Worm (Caenorhabditis elegans) whole organism, L4 larva: ENCODE measurements around the gene Y39A3A.2.

Experiments used
- F49E8.2 ChIP-seq: sonication (generic microtip); optimal IDR thresholded peaks from 2 replicates; lab custom pipeline; 2016; ENCODE audit warnings: missing compliant biosample characterization, mild to moderate bottlenecking, missing genetic modification characterization, borderline replicate concordance
- Y5F2A.4 ChIP-seq: fragments of 200-800 bp; sonication (Bioruptor generic); optimal IDR thresholded peaks from 2 replicates; lab custom pipeline; 2018; ENCODE audit warnings: mild to moderate bottlenecking, missing genetic modification characterization, missing compliant biosample characterization
- ceh-44 ChIP-seq: fragments of 200-800 bp; sonication (Bioruptor generic); IDR thresholded peaks from 2 replicates; pipeline ENCODE4 v1.3.6; 2022; ENCODE audit warnings: missing genetic modification reagents, missing genetic modification characterization, missing compliant biosample characterization
- ceh-82 ChIP-seq: sonication (generic microtip); optimal IDR thresholded peaks from 2 replicates; lab custom pipeline; 2017; ENCODE audit warnings: missing biosample characterization, missing genetic modification characterization
- cey-2 ChIP-seq: sonication (generic microtip); optimal IDR thresholded peaks from 3 replicates; lab custom pipeline; 2017; ENCODE audit warnings: missing genetic modification characterization, mild to moderate bottlenecking, missing compliant biosample characterization, antibody characterized with exemption, borderline replicate concordance; ENCODE audit not compliant: insufficient read depth
- dpl-1 ChIP-seq: fragments of 150-350 bp; optimal IDR thresholded peaks from 2 replicates; lab custom pipeline; 2014; ENCODE audit warnings: missing biosample characterization, missing genetic modification reagents, missing genetic modification characterization
- gei-8 ChIP-seq: fragments of 200-800 bp; sonication (Bioruptor generic); optimal IDR thresholded peaks from 2 replicates; lab custom pipeline; 2018; ENCODE audit warnings: mild to moderate bottlenecking, missing genetic modification characterization, missing compliant biosample characterization
- lin-39 ChIP-seq: fragments of 150-350 bp; optimal IDR thresholded peaks from 2 replicates; lab custom pipeline; 2014; ENCODE audit warnings: missing biosample characterization, missing genetic modification reagents, missing genetic modification characterization
- lsy-2 ChIP-seq, 2 experiments: fragments of 150-350 bp in 1 of 2; sonication (generic microtip) in 1 of 2; optimal IDR thresholded peaks; 2 replicates each; lab custom pipeline; 2014 to 2017; ENCODE audit warnings: missing biosample characterization in 2 of 2, missing genetic modification characterization in 2 of 2
- mdl-1 ChIP-seq, 2 experiments: fragments of 150-350 bp in 1 of 2; sonication (generic microtip) in 1 of 2; optimal IDR thresholded peaks; 2 replicates each; lab custom pipeline; 2014 to 2017; ENCODE audit warnings: missing biosample characterization in 2 of 2, missing genetic modification characterization in 2 of 2
- pqm-1 ChIP-seq: sonication (generic microtip); optimal IDR thresholded peaks from 2 replicates; lab custom pipeline; 2017; ENCODE audit warnings: missing biosample characterization, missing genetic modification characterization
- snpc-1.2 ChIP-seq: fragments of 200-800 bp; sonication (Bioruptor generic); IDR thresholded peaks from 2 replicates; pipeline ENCODE4 v1.3.6; 2022; ENCODE audit warnings: missing genetic modification reagents, missing genetic modification characterization, missing compliant biosample characterization
- snpc-4 ChIP-seq: fragments of 150-350 bp; optimal IDR thresholded peaks from 2 replicates; lab custom pipeline; 2014; ENCODE audit warnings: missing biosample characterization, missing genetic modification characterization
- unc-39 ChIP-seq: sonication (generic microtip); optimal IDR thresholded peaks from 2 replicates; lab custom pipeline; 2017; ENCODE audit warnings: missing biosample characterization, missing genetic modification characterization

DNA sequence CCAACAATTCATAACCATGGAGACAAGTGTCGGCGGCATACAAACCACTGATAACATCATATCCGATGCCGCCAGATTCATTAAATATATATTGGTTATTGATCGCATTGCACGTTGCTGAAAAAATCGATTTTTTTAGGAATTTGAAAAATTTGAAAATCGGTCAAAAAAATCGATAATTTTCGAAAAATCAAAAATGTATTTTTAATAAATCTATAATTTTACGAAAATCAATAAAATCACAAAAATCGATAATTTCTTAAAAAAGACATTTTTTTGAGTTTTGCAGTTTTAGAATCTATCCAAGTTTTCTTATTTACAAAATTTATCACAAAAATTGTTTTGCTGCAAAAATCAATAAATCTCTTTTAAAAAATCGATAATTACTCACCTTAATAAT is 42.0 kb downstream of the Y39A3A.2 start:
- no peak for TF ChIP-seq mdl-1 (tag; optimal IDR thresholded peaks at IDR 0.05; lab: Kevin White, UChicago)
- no peak for TF ChIP-seq F49E8.2 (tag; lab: Kevin White, UChicago)
- TF ChIP-seq pqm-1 (tag; lab: Kevin White, UChicago), result no peak
- no peak for TF ChIP-seq ceh-44
- no peak for TF ChIP-seq gei-8 (GFP tag; lab: Kevin White, UChicago)
- no peak for TF ChIP-seq lsy-2 (tag; optimal IDR thresholded peaks at IDR 0.05; lab: Kevin White, UChicago)
- no peak for TF ChIP-seq ceh-82 (tag; lab: Kevin White, UChicago)
- no peak for TF ChIP-seq snpc-1.2 (GFP tag; lab: Robert Waterston, UW)
- no peak for TF ChIP-seq unc-39 (tag; lab: Kevin White, UChicago)
- no peak for TF ChIP-seq cey-2
- no peak for TF ChIP-seq snpc-4 (tag; lab: Kevin White, UChicago)
- TF ChIP-seq Y5F2A.4, result no peak
- no peak for TF ChIP-seq dpl-1 (GFP tag; lab: Kevin White, UChicago)
- no peak for TF ChIP-seq lin-39 (tag; lab: Kevin White, UChicago)
